Worm (Caenorhabditis elegans): Measurements from ENCODE around the gene egl-44.
A peak's percentile ranks its signal among the peaks of the same experiment; 100 is the strongest.

egl-44 gene

ce11 chrII:5889417-5890139 is 39.0 kb upstream of the egl-44 start:
- TF ChIP-seq egl-5 (tag; optimal IDR thresholded peaks at IDR 0.05) (no peak), hmg-11 (tag; optimal IDR thresholded peaks at IDR 0.05) (no peak), lsy-12 (tag; optimal IDR thresholded peaks at IDR 0.05) (no peak), elt-1 (tag; optimal IDR thresholded peaks at IDR 0.05) (no peak), mml-1 (tag; optimal IDR thresholded peaks at IDR 0.05) (no peak), fkh-2 (tag; optimal IDR thresholded peaks at IDR 0.05) (no peak), nhr-76 (tag; optimal IDR thresholded peaks at IDR 0.05) (no peak), ceh-16 (tag; optimal IDR thresholded peaks at IDR 0.05) (no peak), egl-27 (tag; optimal IDR thresholded peaks at IDR 0.05) (no peak), snpc-4 (tag; optimal IDR thresholded peaks at IDR 0.05) (no peak), jun-1 (tag; optimal IDR thresholded peaks at IDR 0.05) (no peak), ceh-9 (tag; optimal IDR thresholded peaks at IDR 0.05) (no peak)

- TF ChIP-seq fos-1 (tag; optimal IDR thresholded peaks at IDR 0.05) (no peak), elt-1 (tag; optimal IDR thresholded peaks at IDR 0.05) (no peak), nhr-67 (tag; optimal IDR thresholded peaks at IDR 0.05) (no peak), ztf-4 (tag; optimal IDR thresholded peaks at IDR 0.05) (no peak), mml-1 (tag; optimal IDR thresholded peaks at IDR 0.05) (no peak), nhr-43 (tag; optimal IDR thresholded peaks at IDR 0.05; ENCODE audit: poor library complexity, severe bottlenecking) (no peak), nfya-1 (tag; optimal IDR thresholded peaks at IDR 0.05; ENCODE audit: insufficient read depth) (no peak), mdl-1 (tag; optimal IDR thresholded peaks at IDR 0.05) (no peak), nhr-11 (tag; optimal IDR thresholded peaks at IDR 0.05) (no peak), skn-1 (tag; optimal IDR thresholded peaks at IDR 0.05) (no peak)
These were observed 35.8 kb upstream of the egl-44 start for ce11 chrII:5892813-5893212.

DNA sequence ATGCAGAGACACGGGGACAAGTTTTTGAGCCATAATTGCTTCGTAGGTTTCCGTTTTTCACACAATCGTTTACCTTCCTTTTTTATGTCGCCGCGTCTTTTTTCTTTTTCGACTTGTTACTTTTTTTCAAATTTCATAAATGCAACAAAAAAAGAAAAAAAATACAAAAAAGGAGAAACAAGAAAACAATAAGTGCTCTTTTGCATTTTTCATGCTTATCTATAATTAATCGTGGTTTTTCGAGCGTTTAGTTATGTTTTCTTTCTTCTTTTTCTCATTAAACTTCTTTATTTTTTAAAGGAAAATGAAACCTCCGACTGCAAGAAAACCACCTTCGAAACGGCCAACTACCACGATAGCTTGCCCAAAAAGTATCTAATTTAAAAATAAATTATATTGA is 32.7 kb upstream of the egl-44 start, which contains the start of gene F59G1.4:
Gene F59G1.4, plus strand, starts transcription at position 301 of the 400 bp plus-strand sequence.
- TF ChIP-seq lin-39 (tag; optimal IDR thresholded peaks at IDR 0.05): no peak
- no peak for TF ChIP-seq daf-12 (tag; optimal IDR thresholded peaks at IDR 0.05)
- TF ChIP-seq pqm-1 (tag; optimal IDR thresholded peaks at IDR 0.05): no peak
- TF ChIP-seq nhr-76 (tag; optimal IDR thresholded peaks at IDR 0.05): no peak
- no peak for TF ChIP-seq fos-1 (tag; optimal IDR thresholded peaks at IDR 0.05)
- TF ChIP-seq elt-3 (tag; optimal IDR thresholded peaks at IDR 0.05): no peak
- TF ChIP-seq mdl-1 (tag; optimal IDR thresholded peaks at IDR 0.05): no peak
- TF ChIP-seq aly-2 (tag; optimal IDR thresholded peaks at IDR 0.05): no peak
- no peak for TF ChIP-seq ztf-11 (tag; optimal IDR thresholded peaks at IDR 0.05)
- no peak for TF ChIP-seq tbx-2 (tag; optimal IDR thresholded peaks at IDR 0.05)
- TF ChIP-seq unc-62 (GFP tag; optimal IDR thresholded peaks at IDR 0.05): no peak
- TF ChIP-seq ama-1 (optimal IDR thresholded peaks at IDR 0.05): no peak
- TF ChIP-seq nhr-77 (tag; optimal IDR thresholded peaks at IDR 0.05): no peak
- no peak for TF ChIP-seq nhr-12 (tag; optimal IDR thresholded peaks at IDR 0.05)
- no peak for TF ChIP-seq nhr-11 (tag; optimal IDR thresholded peaks at IDR 0.05)
- no peak for TF ChIP-seq fkh-10 (GFP tag; optimal IDR thresholded peaks at IDR 0.05)
- TF ChIP-seq ztf-4 (tag; optimal IDR thresholded peaks at IDR 0.05): no peak
- TF ChIP-seq lsy-12 (tag; optimal IDR thresholded peaks at IDR 0.05): no peak
- TF ChIP-seq ceh-28 (tag; optimal IDR thresholded peaks at IDR 0.05): no peak
- TF ChIP-seq egl-27 (tag; optimal IDR thresholded peaks at IDR 0.05): no peak

DNA sequence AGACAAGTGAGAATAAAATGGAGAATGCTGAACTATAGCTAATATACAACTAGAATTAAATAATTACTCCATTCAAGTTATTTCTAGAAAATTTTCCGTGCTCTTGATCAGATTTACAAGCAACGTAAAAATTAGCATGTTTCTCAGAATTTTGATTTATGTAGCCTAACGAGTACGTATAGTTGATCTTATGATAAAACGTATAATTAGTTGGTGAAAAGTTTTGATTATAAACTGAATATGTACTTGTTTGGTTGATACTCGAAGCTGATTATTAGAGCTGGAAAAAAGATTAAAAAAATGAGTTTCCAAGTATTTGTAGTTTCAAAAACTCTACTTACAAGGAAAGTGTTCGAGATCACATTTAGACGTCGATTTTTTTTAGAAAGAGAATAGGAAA is 32.1 kb upstream of the egl-44 start:
- TF ChIP-seq elt-2 (tag; optimal IDR thresholded peaks at IDR 0.05) (no peak), unc-62 (GFP tag; optimal IDR thresholded peaks at IDR 0.05) (no peak), elt-3 (tag; optimal IDR thresholded peaks at IDR 0.05) (no peak), fos-1 (tag; optimal IDR thresholded peaks at IDR 0.05) (no peak), nhr-11 (tag; optimal IDR thresholded peaks at IDR 0.05) (peak; percentile 87), egl-5 (tag; optimal IDR thresholded peaks at IDR 0.05) (no peak), nhr-12 (tag; optimal IDR thresholded peaks at IDR 0.05) (no peak)

ce11 chrII:5899080-5899479 is 29.5 kb upstream of the egl-44 start:
- no peak for TF ChIP-seq sea-2 (GFP tag; optimal IDR thresholded peaks at IDR 0.05)
- TF ChIP-seq mdl-1 (tag; optimal IDR thresholded peaks at IDR 0.05): no peak
- no peak for TF ChIP-seq nhr-43 (tag; optimal IDR thresholded peaks at IDR 0.05; ENCODE audit: poor library complexity, severe bottlenecking)
- no peak for TF ChIP-seq unc-62 (GFP tag; optimal IDR thresholded peaks at IDR 0.05)
- TF ChIP-seq jun-1 (tag; optimal IDR thresholded peaks at IDR 0.05): no peak
- no peak for TF ChIP-seq skn-1 (tag; optimal IDR thresholded peaks at IDR 0.05)
- no peak for TF ChIP-seq fkh-10 (GFP tag; optimal IDR thresholded peaks at IDR 0.05)
- no peak for TF ChIP-seq nhr-25 (tag; optimal IDR thresholded peaks at IDR 0.05)
- TF ChIP-seq egl-27 (tag; optimal IDR thresholded peaks at IDR 0.05): no peak
- TF ChIP-seq pha-4 (tag; optimal IDR thresholded peaks at IDR 0.05): peak; percentile 83
- TF ChIP-seq nhr-28 (tag; optimal IDR thresholded peaks at IDR 0.05): no peak
- TF ChIP-seq nhr-76 (tag; optimal IDR thresholded peaks at IDR 0.05): no peak
- TF ChIP-seq nhr-237 (tag; optimal IDR thresholded peaks at IDR 0.05): no peak
- TF ChIP-seq egl-5 (tag; optimal IDR thresholded peaks at IDR 0.05): no peak
- TF ChIP-seq ceh-28 (tag; optimal IDR thresholded peaks at IDR 0.05): no peak
- no peak for TF ChIP-seq nhr-77 (tag; optimal IDR thresholded peaks at IDR 0.05)
- peak; percentile 89 for TF ChIP-seq nhr-23 (tag; optimal IDR thresholded peaks at IDR 0.05)
- TF ChIP-seq ZK546.5 (tag; optimal IDR thresholded peaks at IDR 0.05): no peak
- TF ChIP-seq zag-1 (tag; optimal IDR thresholded peaks at IDR 0.05): no peak
- TF ChIP-seq ztf-4 (tag; optimal IDR thresholded peaks at IDR 0.05): no peak
- no peak for TF ChIP-seq daf-12 (tag; optimal IDR thresholded peaks at IDR 0.05)
- TF ChIP-seq unc-39 (tag; optimal IDR thresholded peaks at IDR 0.05): no peak
- TF ChIP-seq tbx-2 (tag; optimal IDR thresholded peaks at IDR 0.05): no peak
- peak; percentile 16 for TF ChIP-seq ama-1 (optimal IDR thresholded peaks at IDR 0.05)
